Fruit fly (Drosophila melanogaster) whole organism, embryonic: ENCODE measurements around the gene Snx21.

ENCODE experiments used
- Bdp1 ChIP-seq: fragments of 200-800 bp; sonication (Bioruptor generic); optimal IDR thresholded peaks from 3 replicates; lab custom pipeline; 2016; ENCODE audit warnings: missing biosample characterization, missing genetic modification characterization
- CG10431 ChIP-seq: fragments of 200-800 bp; sonication (Bioruptor generic); optimal IDR thresholded peaks from 3 replicates; lab custom pipeline; 2018; ENCODE audit warnings: missing biosample characterization, mild to moderate bottlenecking, missing genetic modification characterization
- CG11696 ChIP-seq: fragments of 200-800 bp; sonication (Bioruptor generic); IDR thresholded peaks from 2 replicates; pipeline ENCODE4 v1.3.6; 2022; ENCODE audit warnings: missing biosample characterization, missing genetic modification characterization
- CG1233 ChIP-seq: fragments of 200-800 bp; sonication (Bioruptor generic); optimal IDR thresholded peaks from 4 replicates; lab custom pipeline; 2018; ENCODE audit warnings: missing biosample characterization, mild to moderate bottlenecking, missing genetic modification characterization
- CG14441 ChIP-seq: fragments of 200-800 bp; sonication (Bioruptor generic); IDR thresholded peaks from 2 replicates; pipeline ENCODE4 v1.3.6; 2022; ENCODE audit warnings: missing biosample characterization, missing genetic modification characterization
- CG15073 ChIP-seq: fragments of 200-800 bp; sonication (Bioruptor generic); optimal IDR thresholded peaks from 2 replicates; lab custom pipeline; 2016; ENCODE audit warnings: missing biosample characterization, missing genetic modification characterization
- CG1602 ChIP-seq: fragments of 200-800 bp; sonication (Bioruptor generic); optimal IDR thresholded peaks from 3 replicates; lab custom pipeline; 2016; ENCODE audit warnings: missing biosample characterization, missing genetic modification characterization
- CG16863 ChIP-seq: fragments of 200-800 bp; sonication (Bioruptor generic); optimal IDR thresholded peaks from 3 replicates; lab custom pipeline; 2016; ENCODE audit warnings: missing biosample characterization, missing genetic modification characterization
- CG17186 ChIP-seq: fragments of 200-800 bp; sonication (Bioruptor generic); optimal IDR thresholded peaks from 3 replicates; lab custom pipeline; 2017; ENCODE audit warnings: missing biosample characterization, missing genetic modification reagents, missing genetic modification characterization
- CG18262 ChIP-seq: fragments of 200-800 bp; optimal IDR thresholded peaks from 3 replicates; lab custom pipeline; 2019; ENCODE audit warnings: missing biosample characterization, mild to moderate bottlenecking, missing genetic modification characterization, moderate library complexity
- CG1832 ChIP-seq: fragments of 200-800 bp; sonication (Bioruptor generic); optimal IDR thresholded peaks from 2 replicates; lab custom pipeline; 2017; ENCODE audit warnings: missing biosample characterization, mild to moderate bottlenecking, missing genetic modification characterization, inconsistent platforms
- CG30431 ChIP-seq: fragments of 200-800 bp; sonication (Bioruptor generic); optimal IDR thresholded peaks from 2 replicates; lab custom pipeline; 2017; ENCODE audit warnings: missing biosample characterization, missing genetic modification characterization
- CG32767 ChIP-seq: fragments of 200-800 bp; sonication (Bioruptor generic); IDR thresholded peaks from 2 replicates; pipeline ENCODE4 v1.3.6; 2022; ENCODE audit warnings: missing biosample characterization, missing genetic modification characterization
- CG3281 ChIP-seq: fragments of 200-800 bp; sonication (Bioruptor generic); optimal IDR thresholded peaks from 3 replicates; lab custom pipeline; 2017; ENCODE audit warnings: missing biosample characterization, mild to moderate bottlenecking, missing genetic modification characterization
- CG34422 ChIP-seq: fragments of 200-800 bp; sonication (Bioruptor generic); IDR thresholded peaks from 3 replicates; pipeline ENCODE4 v1.3.6; 2022; ENCODE audit warnings: missing biosample characterization, missing genetic modification characterization
- CG5180 ChIP-seq: fragments of 200-800 bp; sonication (Bioruptor generic); optimal IDR thresholded peaks from 3 replicates; lab custom pipeline; 2017; ENCODE audit warnings: missing biosample characterization, missing genetic modification characterization, mild to moderate bottlenecking, moderate library complexity, missing genetic modification reagents
- CG7928 ChIP-seq: fragments of 200-800 bp; sonication (Bioruptor generic); optimal IDR thresholded peaks from 2 replicates; lab custom pipeline; 2017; ENCODE audit warnings: missing biosample characterization, mild to moderate bottlenecking, missing genetic modification characterization
- CG7987 ChIP-seq: fragments of 200-800 bp; sonication (Bioruptor generic); optimal IDR thresholded peaks from 2 replicates; lab custom pipeline; 2018; ENCODE audit warnings: missing biosample characterization, mild to moderate bottlenecking, missing genetic modification characterization, moderate library complexity
- Chrac-16 ChIP-seq: fragments of 200-800 bp; sonication (Bioruptor generic); optimal IDR thresholded peaks from 3 replicates; lab custom pipeline; 2016; ENCODE audit warnings: missing biosample characterization, missing genetic modification characterization
- CkIIα-i1 ChIP-seq: fragments of 200-800 bp; sonication (Bioruptor generic); IDR thresholded peaks from 2 replicates; pipeline ENCODE4 v1.3.6; 2022; ENCODE audit warnings: missing biosample characterization, missing genetic modification characterization
- CrebB ChIP-seq: fragments of 200-800 bp; sonication (Bioruptor generic); optimal IDR thresholded peaks from 3 replicates; lab custom pipeline; 2018; ENCODE audit warnings: missing biosample characterization, mild to moderate bottlenecking, missing genetic modification characterization
- Dbx ChIP-seq: fragments of 200-800 bp; sonication (Bioruptor generic); IDR thresholded peaks from 3 replicates; pipeline ENCODE4 v1.3.6; 2022; ENCODE audit warnings: missing biosample characterization, missing genetic modification characterization
- E2f1 ChIP-seq: fragments of 200-800 bp; sonication (Bioruptor generic); IDR thresholded peaks from 2 replicates; pipeline ENCODE4 v1.3.6; 2022; ENCODE audit warnings: missing biosample characterization, missing genetic modification characterization
- Hr51 ChIP-seq, 2 experiments: fragments of 200-800 bp; sonication (Bioruptor generic); optimal IDR thresholded peaks; 2 replicates in 1 of 2; 3 replicates in 1 of 2; lab custom pipeline; 2016 to 2018; ENCODE audit warnings: missing biosample characterization in 2 of 2, missing genetic modification characterization in 2 of 2, mild to moderate bottlenecking in 1 of 2, moderate library complexity in 1 of 2
- Nf-YA ChIP-seq: fragments of 200-800 bp; sonication (Bioruptor generic); IDR thresholded peaks from 2 replicates; pipeline ENCODE4 v1.3.6; 2022; ENCODE audit warnings: missing biosample characterization, missing genetic modification characterization
- Tbp ChIP-seq: fragments of >200 bp; optimal IDR thresholded peaks from 2 replicates; lab custom pipeline; 2018; ENCODE audit warnings: missing biosample characterization, missing genetic modification characterization
- YL-1 ChIP-seq: fragments of 200-800 bp; sonication (Bioruptor generic); optimal IDR thresholded peaks from 3 replicates; lab custom pipeline; 2017; ENCODE audit warnings: missing biosample characterization, mild to moderate bottlenecking, missing genetic modification characterization
- ac ChIP-seq: fragments of 200-800 bp; sonication (Bioruptor generic); optimal IDR thresholded peaks from 3 replicates; lab custom pipeline; 2017; ENCODE audit warnings: missing biosample characterization, mild to moderate bottlenecking, missing genetic modification characterization
- br ChIP-seq: fragments of >200 bp; optimal IDR thresholded peaks from 2 replicates; lab custom pipeline; 2017
- chm ChIP-seq: fragments of 200-800 bp; sonication (Bioruptor generic); IDR thresholded peaks from 2 replicates; pipeline ENCODE4 v1.3.6; 2022; ENCODE audit warnings: missing biosample characterization, missing genetic modification characterization
- corto ChIP-seq: fragments of 200-800 bp; sonication (Bioruptor generic); optimal IDR thresholded peaks from 2 replicates; lab custom pipeline; 2016; ENCODE audit warnings: missing biosample characterization, mild to moderate bottlenecking, missing genetic modification characterization, moderate library complexity
- cwo ChIP-seq: fragments of 200-800 bp; sonication (Bioruptor generic); optimal IDR thresholded peaks from 3 replicates; lab custom pipeline; 2017; ENCODE audit warnings: missing biosample characterization, missing genetic modification characterization, mild to moderate bottlenecking, moderate library complexity, missing genetic modification reagents
- disco-r ChIP-seq: fragments of 200-800 bp; sonication (Bioruptor generic); optimal IDR thresholded peaks from 2 replicates; lab custom pipeline; 2016; ENCODE audit warnings: missing biosample characterization, missing genetic modification characterization
- dm ChIP-seq: fragments of 200-800 bp; sonication (Bioruptor generic); optimal IDR thresholded peaks from 3 replicates; lab custom pipeline; 2016; ENCODE audit warnings: missing biosample characterization, missing genetic modification characterization
- emc ChIP-seq: fragments of 200-800 bp; sonication (Bioruptor generic); optimal IDR thresholded peaks from 2 replicates; lab custom pipeline; 2016; ENCODE audit warnings: missing biosample characterization, missing genetic modification characterization
- gsb ChIP-seq: fragments of 200-800 bp; sonication (Bioruptor generic); IDR thresholded peaks from 2 replicates; pipeline ENCODE4 v1.3.6; 2022; ENCODE audit warnings: missing biosample characterization, missing genetic modification characterization
- ind ChIP-seq: fragments of 200-800 bp; sonication (Bioruptor generic); optimal IDR thresholded peaks from 3 replicates; lab custom pipeline; 2016; ENCODE audit warnings: missing biosample characterization, missing genetic modification characterization
- pan ChIP-seq, 4 experiments: fragments of >200 bp in 3 of 4; fragments of 200-800 bp in 1 of 4; sonication (Bioruptor generic) in 1 of 4; optimal IDR thresholded peaks in 3 of 4; IDR thresholded peaks in 1 of 4; 2 replicates each; pipeline versions ENCODE4 v1.3.6 to Lab custom; 2017 to 2022; ENCODE audit warnings: missing biosample characterization in 2 of 4, missing genetic modification characterization in 2 of 4, mixed read lengths in 1 of 4
- sc ChIP-seq, 3 experiments: fragments of >200 bp in 2 of 3; fragments of 200-800 bp in 1 of 3; sonication (Bioruptor generic) in 1 of 3; optimal IDR thresholded peaks; 2 replicates in 2 of 3; 3 replicates in 1 of 3; lab custom pipeline; 2017; ENCODE audit warnings: mild to moderate bottlenecking in 1 of 3, missing biosample characterization in 1 of 3, missing genetic modification characterization in 1 of 3, missing genetic modification reagents in 1 of 3
- twi ChIP-seq: fragments of 200-800 bp; optimal IDR thresholded peaks from 2 replicates; lab custom pipeline; 2019; ENCODE audit warnings: missing biosample characterization, mild to moderate bottlenecking, missing genetic modification characterization, moderate library complexity
- vfl ChIP-seq: fragments of 200-800 bp; sonication (Bioruptor generic); optimal IDR thresholded peaks from 2 replicates; lab custom pipeline; 2016; ENCODE audit warnings: missing biosample characterization, missing genetic modification characterization
- yki ChIP-seq: fragments of >200 bp; optimal IDR thresholded peaks from 3 replicates; lab custom pipeline; 2018
- zf30C ChIP-seq: fragments of 200-800 bp; sonication (Bioruptor generic); optimal IDR thresholded peaks from 3 replicates; lab custom pipeline; 2018; ENCODE audit warnings: missing biosample characterization, mild to moderate bottlenecking, missing genetic modification characterization

Snx21 gene

dm6 chr2L:2723100-2723499, 42.4 kb downstream of the Snx21 start (continued):
- TF ChIP-seq CrebB (no peak), zf30C (GFP tag; lab: Kevin White, UChicago) (no peak), CG7987 (GFP tag; lab: Kevin White, UChicago) (no peak), E2f1 (GFP tag; lab: Robert Waterston, UW) (no peak), Chrac-16 (no peak), Nf-YA (GFP tag; lab: Robert Waterston, UW) (no peak), CG1832 (GFP tag; lab: Kevin White, UChicago) (no peak), Hr51 (GFP tag; optimal IDR thresholded peaks at IDR 0.05; lab: Kevin White, UChicago) (peak in 1 of 2 experiments; percentile 39), Tbp (no peak), CG16863 (no peak), yki (lab: Kevin White, UChicago) (no peak), vfl (GFP tag; lab: Kevin White, UChicago) (no peak), CG10431 (GFP tag; lab: Kevin White, UChicago) (no peak), ac (GFP tag; lab: Kevin White, UChicago) (no peak), CG11696 (GFP tag; lab: Robert Waterston, UW) (no peak), CG30431 (GFP tag; lab: Kevin White, UChicago) (no peak), CG1233 (GFP tag; lab: Kevin White, UChicago) (no peak), CG17186 (GFP tag; lab: Kevin White, UChicago) (no peak), ind (GFP tag; lab: Kevin White, UChicago) (peak; percentile 18), Dbx (GFP tag; lab: Robert Waterston, UW) (0 out of 3 replicates have a peak, but pooled peaks have one; percentile 31), twi (tag; lab: Kevin White, UChicago) (no peak), CG7928 (no peak), CG18262 (tag; lab: Kevin White, UChicago) (no peak), cwo (GFP tag; lab: Kevin White, UChicago) (no peak), CG15073 (GFP tag; lab: Kevin White, UChicago) (no peak), Bdp1 (GFP tag; lab: Kevin White, UChicago) (no peak), CkIIα-i1 (GFP tag; lab: Robert Waterston, UW) (no peak), pan (optimal IDR thresholded peaks at IDR 0.05; lab: Kevin White, UChicago) (no peak), pan (GFP tag; optimal IDR thresholded peaks at IDR 0.05 in 1 of 2, IDR thresholded peaks at IDR 0.05 in 1 of 2) (no peak), CG34422 (no peak), CG5180 (GFP tag; lab: Kevin White, UChicago) (no peak), disco-r (GFP tag; lab: Kevin White, UChicago) (no peak), YL-1 (no peak), CG14441 (GFP tag; lab: Robert Waterston, UW) (no peak), sc (optimal IDR thresholded peaks at IDR 0.05; lab: Kevin White, UChicago) (no peak), sc (GFP tag; optimal IDR thresholded peaks at IDR 0.05; lab: Kevin White, UChicago) (no peak), gsb (no peak), chm (GFP tag; lab: Robert Waterston, UW) (no peak), dm (GFP tag; lab: Kevin White, UChicago) (no peak), CG32767 (GFP tag; lab: Robert Waterston, UW) (no peak), corto (GFP tag; lab: Kevin White, UChicago) (no peak), br (lab: Kevin White, UChicago) (no peak), emc (GFP tag; lab: Kevin White, UChicago) (no peak), CG1602 (no peak), CG3281 (no peak)
- TF ChIP-seq, all 482 proteins: peak for 68
